Worm (Caenorhabditis elegans): Measurements from ENCODE around the gene ipla-2.

Gene ipla-2

ce11 chrX:9840864-9841263 is 3.0 kb upstream of the ipla-2 start:
- TF ChIP-seq akir-1 (GFP tag; optimal IDR thresholded peaks at IDR 0.05) (no peak), him-1 (tag; optimal IDR thresholded peaks at IDR 0.05) (no peak), sdz-38 (tag; optimal IDR thresholded peaks at IDR 0.05) (no peak), ceh-27 (GFP tag; optimal IDR thresholded peaks at IDR 0.05) (no peak), Y53G8AR.9 (GFP tag; conservative IDR thresholded peaks at IDR 0.05) (no peak), Y56A3A.18 (GFP tag; IDR thresholded peaks at IDR 0.05) (no peak), ets-4 (GFP tag; optimal IDR thresholded peaks at IDR 0.05) (no peak), madf-3 (GFP tag; IDR thresholded peaks at IDR 0.05) (no peak), D2030.7 (GFP tag; IDR thresholded peaks at IDR 0.05) (no peak), die-1 (tag; optimal IDR thresholded peaks at IDR 0.05) (no peak), attf-3 (GFP tag; conservative IDR thresholded peaks at IDR 0.05) (no peak)

- TF ChIP-seq ceh-27 (GFP tag; optimal IDR thresholded peaks at IDR 0.05) = no peak
- no peak for TF ChIP-seq ztf-6 (GFP tag; IDR thresholded peaks at IDR 0.05)
- no peak for TF ChIP-seq K11D2.4 (GFP tag; IDR thresholded peaks at IDR 0.05)
- TF ChIP-seq cebp-1 (GFP tag; IDR thresholded peaks at IDR 0.05) = no peak
- no peak for TF ChIP-seq cebp-1 (tag; optimal IDR thresholded peaks at IDR 0.05)
- TF ChIP-seq mel-28 (tag; optimal IDR thresholded peaks at IDR 0.05; ENCODE audit: borderline replicate concordance) = no peak
- TF ChIP-seq dox-1 (GFP tag; IDR thresholded peaks at IDR 0.05) = no peak
- no peak for TF ChIP-seq B0261.1 (tag; optimal IDR thresholded peaks at IDR 0.05)
- no peak for TF ChIP-seq gei-17 (GFP tag; optimal IDR thresholded peaks at IDR 0.05)
- no peak for TF ChIP-seq Y53G8AR.9 (GFP tag; conservative IDR thresholded peaks at IDR 0.05)
These were observed 5.5 kb downstream of the ipla-2 start for ce11 chrX:9832370-9832769.

- TF ChIP-seq let-526 (GFP tag; IDR thresholded peaks at IDR 0.05) (no peak), dpl-1 (GFP tag; optimal IDR thresholded peaks at IDR 0.05) (no peak), hrde-1 (tag; optimal IDR thresholded peaks at IDR 0.05; ENCODE audit: borderline replicate concordance) (no peak), B0035.1 (tag; optimal IDR thresholded peaks at IDR 0.05) (no peak), nhr-80 (tag; optimal IDR thresholded peaks at IDR 0.05) (no peak)
These were observed 6.6 kb downstream of the ipla-2 start, which contains the start of gene rrc-1 for ce11 chrX:9831215-9831614. TSS of gene rrc-1 (minus strand) at chrX:9831288.

DNA sequence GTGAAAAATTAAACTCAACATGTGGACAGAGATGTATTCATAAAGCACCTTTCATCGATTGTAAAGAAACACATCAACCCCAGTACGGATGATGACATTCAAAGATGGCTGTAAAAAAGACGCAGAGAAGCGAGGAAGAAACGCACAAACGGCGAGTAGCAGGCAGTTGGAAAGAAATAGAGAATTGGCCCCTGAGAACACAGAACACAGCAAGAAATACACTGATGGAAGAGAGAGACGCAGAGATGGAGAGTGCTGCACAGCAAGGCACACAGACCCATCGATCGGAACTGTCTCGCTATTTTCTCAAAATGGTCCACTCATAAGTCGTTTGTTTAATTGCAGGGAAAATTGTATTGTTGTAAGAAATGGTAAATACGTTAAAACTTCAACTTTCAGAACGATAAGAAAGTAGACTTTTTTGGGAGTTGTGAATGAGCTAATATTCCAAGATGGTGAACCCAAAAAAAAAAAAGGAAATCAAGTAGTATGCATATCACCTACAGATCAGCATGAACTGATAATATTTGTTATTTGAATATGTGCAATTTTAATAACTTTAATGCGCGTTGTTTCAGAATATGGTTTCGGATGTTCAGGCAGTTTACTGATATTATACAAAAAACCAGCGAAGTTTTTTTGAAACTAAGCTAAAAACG is 15.1 kb downstream of the ipla-2 start:
- TF ChIP-seq dox-1 (GFP tag; IDR thresholded peaks at IDR 0.05) (0 out of 2 replicates have a peak, but pooled peaks have one; percentile 47), K11D2.4 (GFP tag; IDR thresholded peaks at IDR 0.05) (0 out of 2 replicates have a peak, but pooled peaks have one; percentile 51), ZK185.1 (tag; optimal IDR thresholded peaks at IDR 0.05; ENCODE audit: poor library complexity, severe bottlenecking) (peak; percentile 66), hlh-26 (GFP tag; conservative IDR thresholded peaks at IDR 0.05) (no peak), zfh-2 (GFP tag; conservative IDR thresholded peaks at IDR 0.05) (peak; percentile 39; the same call in 1 of the 2 replicates), pbrm-1 (GFP tag; IDR thresholded peaks at IDR 0.05) (0 out of 2 replicates have a peak, but pooled peaks have one; percentile 30), F37B4.10 (GFP tag; IDR thresholded peaks at IDR 0.05) (no peak), mel-28 (tag; optimal IDR thresholded peaks at IDR 0.05; ENCODE audit: borderline replicate concordance) (no peak), hmg-1.2 (GFP tag; IDR thresholded peaks at IDR 0.05) (peak; percentile 91), ceh-27 (GFP tag; optimal IDR thresholded peaks at IDR 0.05) (peak; percentile 26), madf-3 (GFP tag; IDR thresholded peaks at IDR 0.05) (0 out of 2 replicates have a peak, but pooled peaks have one; percentile 23), nhr-80 (tag; optimal IDR thresholded peaks at IDR 0.05) (peak; percentile 62), mcd-1 (GFP tag; IDR thresholded peaks at IDR 0.05) (peak; percentile 39; the same call in 1 of the 2 replicates), K12H6.12 (tag; optimal IDR thresholded peaks at IDR 0.05) (peak; percentile 48), D2030.7 (GFP tag; IDR thresholded peaks at IDR 0.05) (no peak), lin-40 (tag; optimal IDR thresholded peaks at IDR 0.05) (peak; percentile 69), attf-5 (GFP tag; optimal IDR thresholded peaks at IDR 0.05) (peak; percentile 35), Y53F4B.3 (GFP tag; IDR thresholded peaks at IDR 0.05) (no peak), Y79H2A.3 (GFP tag; conservative IDR thresholded peaks at IDR 0.05) (no peak)

All from whole organism, young adult.